Fruit fly (Drosophila melanogaster) whole organism, wandering third instar larva: Measurements from ENCODE around the gene CG31265.
A peak's percentile ranks its signal among the peaks of the same experiment; 100 is the strongest.

Source experiments
- Abd-B ChIP-seq: fragments of >200 bp; optimal IDR thresholded peaks from 2 replicates; lab custom pipeline; 2017; ENCODE audit warnings: missing biosample characterization, missing genetic modification characterization
- CG32264 ChIP-seq: fragments of 200-800 bp; sonication (Bioruptor generic); optimal IDR thresholded peaks from 2 replicates; lab custom pipeline; 2016; ENCODE audit warnings: missing biosample characterization, missing genetic modification characterization
- CG9705 ChIP-seq: fragments of 200-800 bp; sonication (Bioruptor generic); optimal IDR thresholded peaks from 2 replicates; lab custom pipeline; 2018; ENCODE audit warnings: missing biosample characterization, mild to moderate bottlenecking, missing genetic modification characterization
- CrebA ChIP-seq: fragments of 200-800 bp; sonication (Bioruptor generic); optimal IDR thresholded peaks from 2 replicates; lab custom pipeline; 2016; ENCODE audit warnings: missing biosample characterization, mild to moderate bottlenecking, missing genetic modification characterization, borderline replicate concordance
- Dfd ChIP-seq: fragments of >200 bp; optimal IDR thresholded peaks from 2 replicates; lab custom pipeline; 2017; ENCODE audit warnings: missing biosample characterization, missing genetic modification characterization
- Dif ChIP-seq: fragments of 200-275, 200-300 bp; sonication (Bioruptor generic); optimal IDR thresholded peaks from 2 replicates; lab custom pipeline; 2018; ENCODE audit warnings: missing biosample characterization, missing genetic modification characterization; ENCODE audit not compliant: partially characterized antibody
- GATAd ChIP-seq: sonication (Bioruptor generic); optimal IDR thresholded peaks from 2 replicates; lab custom pipeline; 2016; ENCODE audit warnings: missing biosample characterization, missing genetic modification characterization
- HLH106 ChIP-seq: fragments of 200-800 bp; optimal IDR thresholded peaks from 3 replicates; lab custom pipeline; 2019; ENCODE audit warnings: missing biosample characterization, mild to moderate bottlenecking, missing genetic modification characterization, moderate library complexity
- Hnf4 ChIP-seq: fragments of 200-800 bp; sonication (Bioruptor generic); optimal IDR thresholded peaks from 2 replicates; lab custom pipeline; 2016; ENCODE audit warnings: missing biosample characterization, mild to moderate bottlenecking, missing genetic modification characterization
- Hr78 ChIP-seq: fragments of >200 bp; optimal IDR thresholded peaks from 2 replicates; lab custom pipeline; 2017; ENCODE audit warnings: missing biosample characterization, missing genetic modification characterization
- Hr83 ChIP-seq: fragments of 200-300 bp; sonication (Bioruptor generic); optimal IDR thresholded peaks from 2 replicates; lab custom pipeline; 2016; ENCODE audit warnings: missing biosample characterization, mild to moderate bottlenecking, missing genetic modification characterization, moderate library complexity; ENCODE audit not compliant: poor library complexity, severe bottlenecking
- Jra ChIP-seq: sonication (Bioruptor generic); optimal IDR thresholded peaks from 2 replicates; lab custom pipeline; 2016; ENCODE audit warnings: missing biosample characterization, missing genetic modification characterization
- Mio ChIP-seq: sonication (Bioruptor generic); optimal IDR thresholded peaks from 2 replicates; lab custom pipeline; 2016; ENCODE audit warnings: missing biosample characterization, missing genetic modification characterization
- Myc ChIP-seq: fragments of >200 bp; optimal IDR thresholded peaks from 2 replicates; lab custom pipeline; 2017
- N ChIP-seq: fragments of >200 bp; optimal IDR thresholded peaks from 2 replicates; lab custom pipeline; 2018; ENCODE audit warnings: missing biosample characterization, missing external identifiers, missing genetic modification characterization
- OdsH ChIP-seq: fragments of 200-800 bp; sonication (Bioruptor generic); optimal IDR thresholded peaks from 2 replicates; lab custom pipeline; 2016; ENCODE audit warnings: missing biosample characterization, mild to moderate bottlenecking, missing genetic modification characterization
- Rel ChIP-seq, 2 experiments: fragments of 200-800 bp; sonication (Bioruptor generic) in 1 of 2; optimal IDR thresholded peaks; 2 replicates in 1 of 2; 3 replicates in 1 of 2; lab custom pipeline; 2016 to 2019; ENCODE audit warnings: mild to moderate bottlenecking in 2 of 2, missing biosample characterization in 2 of 2, missing genetic modification characterization in 2 of 2, moderate library complexity in 1 of 2
- Sp1 ChIP-seq: fragments of 200-800 bp; sonication (Bioruptor generic); optimal IDR thresholded peaks from 3 replicates; lab custom pipeline; 2019; ENCODE audit warnings: missing biosample characterization, mild to moderate bottlenecking, missing genetic modification characterization, moderate library complexity
- br ChIP-seq: fragments of 200-800 bp; sonication (Bioruptor generic); optimal IDR thresholded peaks from 2 replicates; lab custom pipeline; 2016; ENCODE audit warnings: missing biosample characterization, missing genetic modification characterization
- brk ChIP-seq: fragments of 200-800 bp; sonication (Bioruptor generic); optimal IDR thresholded peaks from 2 replicates; lab custom pipeline; 2016; ENCODE audit warnings: missing biosample characterization, mild to moderate bottlenecking, missing genetic modification characterization
- dl ChIP-seq, 2 experiments: fragments of 175-275, 200-275 bp in 1 of 2; fragments of 200-275 bp in 1 of 2; sonication (Bioruptor generic); optimal IDR thresholded peaks; lab custom pipeline; 2018; ENCODE audit warnings: mild to moderate bottlenecking in 2 of 2, missing biosample characterization in 2 of 2, missing genetic modification characterization in 2 of 2, moderate library complexity in 2 of 2; ENCODE audit not compliant: partially characterized antibody in 2 of 2, insufficient read depth in 1 of 2
- dmrt93B ChIP-seq: fragments of 200-800 bp; sonication (Bioruptor generic); optimal IDR thresholded peaks from 2 replicates; lab custom pipeline; 2018; ENCODE audit warnings: missing biosample characterization, mild to moderate bottlenecking, missing genetic modification characterization
- dsf ChIP-seq: sonication (Bioruptor generic); optimal IDR thresholded peaks from 2 replicates; lab custom pipeline; 2016; ENCODE audit warnings: missing biosample characterization, missing genetic modification characterization, borderline replicate concordance
- ey ChIP-seq: fragments of 200-800 bp; sonication (Bioruptor generic); optimal IDR thresholded peaks from 2 replicates; lab custom pipeline; 2016; ENCODE audit warnings: missing biosample characterization, missing genetic modification characterization
- foxo ChIP-seq, 2 experiments: fragments of 200-800 bp; sonication (Bioruptor generic); optimal IDR thresholded peaks; 2 replicates in 1 of 2; 3 replicates in 1 of 2; lab custom pipeline; 2016 to 2017; ENCODE audit warnings: missing biosample characterization in 2 of 2, missing genetic modification characterization in 2 of 2
- fru ChIP-seq: fragments of 200-800 bp; sonication (Bioruptor generic); optimal IDR thresholded peaks from 3 replicates; lab custom pipeline; 2016; ENCODE audit warnings: missing biosample characterization, mild to moderate bottlenecking, missing genetic modification characterization
- h ChIP-seq: fragments of 200-800 bp; sonication (Bioruptor generic); optimal IDR thresholded peaks from 3 replicates; lab custom pipeline; 2016; ENCODE audit warnings: missing biosample characterization, mild to moderate bottlenecking, missing genetic modification characterization
- jim ChIP-seq: fragments of 175-275, 200-325 bp; sonication (Bioruptor generic); optimal IDR thresholded peaks from 2 replicates; lab custom pipeline; 2016; ENCODE audit warnings: missing biosample characterization, mild to moderate bottlenecking, missing genetic modification characterization
- lola ChIP-seq: fragments of >200 bp; optimal IDR thresholded peaks from 2 replicates; lab custom pipeline; 2017; ENCODE audit warnings: missing biosample characterization, missing genetic modification characterization
- pan ChIP-seq: fragments of >200 bp; optimal IDR thresholded peaks from 2 replicates; lab custom pipeline; 2017
- psq ChIP-seq: fragments of 200-800 bp; sonication (Bioruptor generic); optimal IDR thresholded peaks from 3 replicates; lab custom pipeline; 2017; ENCODE audit warnings: missing biosample characterization, mild to moderate bottlenecking, missing genetic modification characterization, moderate library complexity
- rgr ChIP-seq: fragments of 200-800 bp; sonication (Bioruptor generic); optimal IDR thresholded peaks from 3 replicates; lab custom pipeline; 2016; ENCODE audit warnings: missing biosample characterization, mild to moderate bottlenecking, missing genetic modification characterization
- sage ChIP-seq: fragments of 200-800 bp; sonication (Bioruptor generic); optimal IDR thresholded peaks from 2 replicates; lab custom pipeline; 2016; ENCODE audit warnings: missing biosample characterization, mild to moderate bottlenecking, missing genetic modification characterization
- sv ChIP-seq: fragments of 200-800 bp; sonication (Bioruptor generic); optimal IDR thresholded peaks from 3 replicates; lab custom pipeline; 2016; ENCODE audit warnings: missing biosample characterization, missing genetic modification characterization
- usp ChIP-seq: fragments of >200 bp; optimal IDR thresholded peaks from 2 replicates; lab custom pipeline; 2017; ENCODE audit warnings: missing biosample characterization, missing genetic modification characterization
- woc ChIP-seq: sonication (Bioruptor generic); optimal IDR thresholded peaks from 2 replicates; lab custom pipeline; 2016; ENCODE audit warnings: missing biosample characterization, mild to moderate bottlenecking, missing genetic modification characterization

CG31265 gene

dm6 chr3R:17080666-17081358, 47.2 kb upstream of the CG31265 start:
- no peak for TF ChIP-seq pan
- TF ChIP-seq Hnf4 (GFP tag; lab: Kevin White, UChicago), result peak; percentile 86
- TF ChIP-seq HLH106 (tag; lab: Kevin White, UChicago), result peak; percentile 94
- TF ChIP-seq Myc (lab: Kevin White, UChicago), result no peak
- peak; percentile 93 for TF ChIP-seq h (GFP tag; lab: Kevin White, UChicago)
- no peak for TF ChIP-seq brk (GFP tag; lab: Kevin White, UChicago)
- peak; percentile 79 for TF ChIP-seq CG32264
- peak; percentile 90 for TF ChIP-seq dmrt93B (GFP tag; lab: Kevin White, UChicago)
- TF ChIP-seq jim (GFP tag; lab: Kevin White, UChicago), result no peak
- TF ChIP-seq br (GFP tag; lab: Kevin White, UChicago), result peak; percentile 93
- TF ChIP-seq OdsH (GFP tag; lab: Kevin White, UChicago), result peak; percentile 92
- peak; percentile 83 to 94 for TF ChIP-seq foxo (GFP tag; optimal IDR thresholded peaks at IDR 0.05; lab: Kevin White, UChicago)
- peak; percentile 74 for TF ChIP-seq Jra
- TF ChIP-seq N (GFP tag; lab: Kevin White, UChicago), result no peak
- peak; percentile 94 for TF ChIP-seq rgr (GFP tag; lab: Kevin White, UChicago)
- peak; percentile 92 for TF ChIP-seq sv (GFP tag; lab: Kevin White, UChicago)
- peak; percentile 59 for TF ChIP-seq dsf (GFP tag; lab: Kevin White, UChicago)
- TF ChIP-seq Dif (GFP tag; lab: Kevin White, UChicago), result no peak
- TF ChIP-seq woc (GFP tag; lab: Kevin White, UChicago), result peak; percentile 76
- TF ChIP-seq GATAd (GFP tag; lab: Kevin White, UChicago), result peak; percentile 30
- TF ChIP-seq usp (GFP tag; lab: Kevin White, UChicago), result no peak
- TF ChIP-seq Hr83, result no peak
- TF ChIP-seq Hr78 (GFP tag; lab: Kevin White, UChicago), result no peak
- TF ChIP-seq Rel (GFP tag; optimal IDR thresholded peaks at IDR 0.05; lab: Kevin White, UChicago), result peak; percentile 83
- peak; percentile 54 for TF ChIP-seq Rel (tag; optimal IDR thresholded peaks at IDR 0.05; lab: Kevin White, UChicago)
- no peak for TF ChIP-seq CrebA (GFP tag; lab: Kevin White, UChicago)
- TF ChIP-seq fru (GFP tag; lab: Kevin White, UChicago), result peak; percentile 94
- no peak for TF ChIP-seq lola (GFP tag; lab: Kevin White, UChicago)
- peak; percentile 46 for TF ChIP-seq Mio (GFP tag; lab: Kevin White, UChicago)
- peak; percentile 88 for TF ChIP-seq ey
- TF ChIP-seq sage, result peak; percentile 92
- TF ChIP-seq dl (GFP tag; optimal IDR thresholded peaks at IDR 0.05; lab: Kevin White, UChicago; ENCODE audit: insufficient read depth in 1 of 2, partially characterized antibody in 2 of 2), result no peak
- TF ChIP-seq Abd-B (GFP tag; lab: Kevin White, UChicago), result no peak
- peak; percentile 97 for TF ChIP-seq Sp1
- peak; percentile 89 for TF ChIP-seq psq (GFP tag; lab: Kevin White, UChicago)
- TF ChIP-seq Dfd, result no peak
- TF ChIP-seq CG9705, result peak; percentile 86
- TF ChIP-seq, all 38 proteins: peak for 22

DNA sequence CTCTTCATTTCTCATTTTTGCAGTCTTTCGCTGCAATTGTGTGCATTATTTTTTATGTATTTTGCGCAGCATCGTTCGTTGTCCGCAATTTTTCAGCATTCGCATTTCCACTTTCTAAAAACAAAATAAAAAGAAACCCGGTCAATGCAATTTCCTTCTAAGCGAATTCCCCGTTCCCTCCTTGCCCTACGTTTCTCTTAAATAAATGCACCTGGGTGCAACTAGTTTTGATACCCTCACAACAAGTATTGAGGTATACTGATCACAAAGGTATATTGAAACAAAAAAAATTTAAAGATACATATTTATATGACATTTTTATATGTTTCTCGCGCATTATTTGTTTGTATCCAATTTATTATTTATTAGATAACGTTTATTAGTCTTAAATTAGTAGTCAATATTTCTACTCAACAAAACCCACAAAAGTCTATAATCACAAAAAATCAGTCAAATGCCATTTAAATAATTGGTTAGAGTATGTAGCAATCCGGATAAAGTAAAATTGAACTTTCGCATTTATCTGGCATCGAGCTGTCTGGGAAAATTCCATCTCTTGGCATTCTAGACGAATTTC, 46.6 kb upstream of the CG31265 start:
- TF ChIP-seq HLH106 (tag; lab: Kevin White, UChicago) (peak; percentile 18), brk (GFP tag; lab: Kevin White, UChicago) (no peak), Hr78 (GFP tag; lab: Kevin White, UChicago) (no peak), dmrt93B (GFP tag; lab: Kevin White, UChicago) (no peak), Sp1 (peak; percentile 4), psq (GFP tag; lab: Kevin White, UChicago) (no peak)

DNA sequence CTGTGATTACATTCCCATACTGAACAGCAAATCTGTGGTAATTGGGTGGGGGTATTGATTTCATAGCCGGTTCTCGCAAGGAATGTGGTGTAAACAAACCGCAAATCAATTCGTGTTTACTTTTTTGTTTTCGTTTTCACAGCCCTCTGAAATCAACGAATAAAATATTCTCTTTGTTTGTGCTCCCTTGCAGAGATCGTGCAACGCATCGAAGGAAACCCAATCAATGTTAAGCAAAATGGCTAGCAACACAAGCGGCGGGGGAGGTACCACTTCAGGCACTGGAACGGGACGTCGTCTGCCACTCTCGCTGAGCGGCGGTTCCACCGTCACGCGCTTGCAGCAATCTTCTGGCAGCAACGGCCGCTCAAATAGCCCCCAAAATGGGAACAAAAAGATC, 45.5 kb upstream of the CG31265 start:
- TF ChIP-seq sage, result no peak
- TF ChIP-seq CG32264, result no peak
- TF ChIP-seq CG9705, result no peak
- TF ChIP-seq CrebA (GFP tag; lab: Kevin White, UChicago), result no peak
- TF ChIP-seq woc (GFP tag; lab: Kevin White, UChicago), result no peak
- TF ChIP-seq, all 38 proteins: peak for 0
